Worm (Caenorhabditis elegans): ENCODE data around the gene Y55F3BR.11.
A peak's percentile ranks its signal among the peaks of the same experiment; 100 is the strongest.

The Y55F3BR.11 gene

ce11 chrIV:828427-828826, 26.6 kb upstream of the Y55F3BR.11 start (continued):
- TF ChIP-seq snpc-4 (tag; optimal IDR thresholded peaks at IDR 0.05) = peak; percentile 81
- peak; percentile 23 for TF ChIP-seq egl-13 (tag; optimal IDR thresholded peaks at IDR 0.05)
- peak; percentile 40 for TF ChIP-seq aly-2 (tag; optimal IDR thresholded peaks at IDR 0.05)
- TF ChIP-seq ceh-90 (tag; optimal IDR thresholded peaks at IDR 0.05) = no peak
- TF ChIP-seq mef-2 (tag; optimal IDR thresholded peaks at IDR 0.05) = no peak
- TF ChIP-seq efl-3 (GFP tag; optimal IDR thresholded peaks at IDR 0.05) = no peak

- TF ChIP-seq dsc-1 (tag; optimal IDR thresholded peaks at IDR 0.05) = peak; percentile 5
- peak; percentile 23 for TF ChIP-seq nhr-71 (tag; optimal IDR thresholded peaks at IDR 0.05)
- TF ChIP-seq elt-3 (tag; optimal IDR thresholded peaks at IDR 0.05) = no peak
- TF ChIP-seq nhr-85 (tag) = peak; percentile 19
- peak; percentile 6 for TF ChIP-seq nhr-47 (tag; optimal IDR thresholded peaks at IDR 0.05)
- peak; percentile 90 for TF ChIP-seq fkh-8 (tag; optimal IDR thresholded peaks at IDR 0.05)
These were observed 25.9 kb upstream of the Y55F3BR.11 start for ce11 chrIV:829107-829506.

- TF ChIP-seq ets-5 (GFP tag; IDR thresholded peaks at IDR 0.05) (no peak), mab-9 (GFP tag; IDR thresholded peaks at IDR 0.05) (no peak), nhr-90 (tag; optimal IDR thresholded peaks at IDR 0.05; ENCODE audit: poor library complexity) (no peak), elt-3 (tag; optimal IDR thresholded peaks at IDR 0.05) (no peak), pag-3 (tag; optimal IDR thresholded peaks at IDR 0.05; ENCODE audit: borderline replicate concordance, insufficient read depth) (no peak), lin-13 (GFP tag; optimal IDR thresholded peaks at IDR 0.05) (no peak), nhr-47 (tag; optimal IDR thresholded peaks at IDR 0.05) (no peak)
These were observed 25.3 kb upstream of the Y55F3BR.11 start for ce11 chrIV:829691-830090.

ce11 chrIV:830262-830960, 24.6 kb upstream of the Y55F3BR.11 start:
- no peak for TF ChIP-seq rnt-1 (tag; optimal IDR thresholded peaks at IDR 0.05)
- no peak for TF ChIP-seq efl-1 (optimal IDR thresholded peaks at IDR 0.05)
- TF ChIP-seq efl-1 (GFP tag; optimal IDR thresholded peaks at IDR 0.05 in 1 of 2) = peak in 1 of 2 experiments; percentile 54

- no peak for TF ChIP-seq nhr-237 (tag; optimal IDR thresholded peaks at IDR 0.05)
- no peak for TF ChIP-seq pqm-1 (tag; optimal IDR thresholded peaks at IDR 0.05)
- no peak for TF ChIP-seq unc-130 (tag; optimal IDR thresholded peaks at IDR 0.05)
- no peak for TF ChIP-seq unc-98 (GFP tag; IDR thresholded peaks at IDR 0.05)
- no peak for TF ChIP-seq dsc-1 (tag; optimal IDR thresholded peaks at IDR 0.05)
- TF ChIP-seq dpl-1 (GFP tag; optimal IDR thresholded peaks at IDR 0.05) = no peak
- TF ChIP-seq alr-1 (tag; optimal IDR thresholded peaks at IDR 0.05; ENCODE audit: borderline replicate concordance) = no peak
- TF ChIP-seq grh-1 (GFP tag; IDR thresholded peaks at IDR 0.05) = no peak
- no peak for TF ChIP-seq nhr-84 (tag; optimal IDR thresholded peaks at IDR 0.05)
These were observed 23.1 kb upstream of the Y55F3BR.11 start, which contains the start of the genes madf-1 and Y55F3BR.10 for ce11 chrIV:831796-832486. madf-1 (minus strand) TSS chrIV:831896. Y55F3BR.10 (plus strand) TSS chrIV:832436.

ce11 chrIV:833517-833916, 21.5 kb upstream of the Y55F3BR.11 start:
- no peak for TF ChIP-seq grh-1 (GFP tag; IDR thresholded peaks at IDR 0.05)
- no peak for TF ChIP-seq nhr-237 (tag; optimal IDR thresholded peaks at IDR 0.05)
- TF ChIP-seq unc-98 (GFP tag; IDR thresholded peaks at IDR 0.05) = no peak
- TF ChIP-seq lin-39 (tag; optimal IDR thresholded peaks at IDR 0.05) = no peak
- TF ChIP-seq dsc-1 (tag; optimal IDR thresholded peaks at IDR 0.05) = no peak
- TF ChIP-seq lsy-2 (tag; optimal IDR thresholded peaks at IDR 0.05) = peak in 1 of 2 experiments; percentile 7
- TF ChIP-seq ceh-82 (tag; optimal IDR thresholded peaks at IDR 0.05) = no peak
- TF ChIP-seq ets-5 (GFP tag; IDR thresholded peaks at IDR 0.05) = no peak
- no peak for TF ChIP-seq skn-1 (tag; optimal IDR thresholded peaks at IDR 0.05)
- no peak for TF ChIP-seq xbp-1 (tag; optimal IDR thresholded peaks at IDR 0.05)
- no peak for TF ChIP-seq jun-1 (tag; optimal IDR thresholded peaks at IDR 0.05)
- TF ChIP-seq isw-1 (GFP tag; IDR thresholded peaks at IDR 0.05) = no peak
- no peak for TF ChIP-seq nhr-12 (tag; optimal IDR thresholded peaks at IDR 0.05)
- no peak for TF ChIP-seq ztf-11 (tag; optimal IDR thresholded peaks at IDR 0.05)
- no peak for TF ChIP-seq fkh-10 (GFP tag; optimal IDR thresholded peaks at IDR 0.05)
- no peak for TF ChIP-seq nhr-11 (tag; optimal IDR thresholded peaks at IDR 0.05)
- peak; percentile 29 for TF ChIP-seq mep-1 (tag; optimal IDR thresholded peaks at IDR 0.05)
- no peak for TF ChIP-seq pag-3 (tag; optimal IDR thresholded peaks at IDR 0.05; ENCODE audit: borderline replicate concordance, insufficient read depth)
- no peak for TF ChIP-seq mef-2 (tag; optimal IDR thresholded peaks at IDR 0.05)
- TF ChIP-seq dpl-1 (GFP tag; optimal IDR thresholded peaks at IDR 0.05) = peak in 1 of 3 experiments; percentile 6
- TF ChIP-seq nhr-71 (tag; optimal IDR thresholded peaks at IDR 0.05) = no peak
- TF ChIP-seq pqm-1 (tag; optimal IDR thresholded peaks at IDR 0.05) = no peak

Data from whole organism, L1 larva.